Worm (Caenorhabditis elegans) whole organism, L3 larva: ENCODE data around the gene C03B1.10.
A peak's percentile ranks its signal among the peaks of the same experiment; 100 is the strongest.

Experiments used
- ZK546.5 ChIP-seq: sonication (generic microtip); optimal IDR thresholded peaks from 2 replicates; lab custom pipeline; 2017; ENCODE audit warnings: missing biosample characterization, missing genetic modification characterization
- aly-2 ChIP-seq: fragments of 150-350 bp; optimal IDR thresholded peaks from 2 replicates; lab custom pipeline; 2014; ENCODE audit warnings: missing biosample characterization, missing genetic modification characterization
- ama-1 ChIP-seq: fragments of 150-350 bp; optimal IDR thresholded peaks from 2 replicates; lab custom pipeline; 2018
- ceh-16 ChIP-seq: sonication (generic microtip); optimal IDR thresholded peaks from 2 replicates; lab custom pipeline; 2017; ENCODE audit warnings: missing biosample characterization, missing genetic modification characterization
- ceh-28 ChIP-seq: fragments of 150-350 bp; optimal IDR thresholded peaks from 2 replicates; lab custom pipeline; 2014; ENCODE audit warnings: missing biosample characterization, missing genetic modification reagents, missing genetic modification characterization
- ceh-9 ChIP-seq: sonication (generic microtip); optimal IDR thresholded peaks from 2 replicates; lab custom pipeline; 2018; ENCODE audit warnings: missing biosample characterization, missing genetic modification characterization
- daf-12 ChIP-seq: fragments of 150-350 bp; optimal IDR thresholded peaks from 2 replicates; lab custom pipeline; 2014; ENCODE audit warnings: missing biosample characterization, missing genetic modification reagents, missing genetic modification characterization
- egl-27 ChIP-seq: sonication (generic microtip); optimal IDR thresholded peaks from 4 replicates; lab custom pipeline; 2017; ENCODE audit warnings: missing biosample characterization, missing genetic modification reagents, missing genetic modification characterization
- egl-5 ChIP-seq: fragments of 150-350 bp; optimal IDR thresholded peaks from 2 replicates; lab custom pipeline; 2017; ENCODE audit warnings: missing biosample characterization, missing genetic modification reagents, missing genetic modification characterization, inconsistent platforms
- elt-2 ChIP-seq: sonication (generic microtip); optimal IDR thresholded peaks from 2 replicates; lab custom pipeline; 2016; ENCODE audit warnings: missing genetic modification reagents, mild to moderate bottlenecking, missing genetic modification characterization, missing compliant biosample characterization
- eor-1 ChIP-seq, 2 experiments: fragments of 150-350 bp; optimal IDR thresholded peaks; 2 replicates each; lab custom pipeline; 2014 to 2018; ENCODE audit warnings: missing biosample characterization in 2 of 2, missing genetic modification characterization in 2 of 2
- fkh-10 ChIP-seq: sonication (generic microtip); optimal IDR thresholded peaks from 2 replicates; lab custom pipeline; 2017; ENCODE audit warnings: missing biosample characterization, missing genetic modification reagents, missing genetic modification characterization
- fkh-2 ChIP-seq: fragments of 150-350 bp; optimal IDR thresholded peaks from 2 replicates; lab custom pipeline; 2014; ENCODE audit warnings: missing biosample characterization, missing genetic modification reagents, missing genetic modification characterization
- jun-1 ChIP-seq: fragments of 150-350 bp; optimal IDR thresholded peaks from 2 replicates; lab custom pipeline; 2014; ENCODE audit warnings: missing biosample characterization, missing genetic modification reagents, missing genetic modification characterization
- lsy-12 ChIP-seq: sonication (generic microtip); optimal IDR thresholded peaks from 2 replicates; lab custom pipeline; 2016; ENCODE audit warnings: mild to moderate bottlenecking, missing genetic modification characterization, missing compliant biosample characterization
- mdl-1 ChIP-seq: fragments of 150-350 bp; optimal IDR thresholded peaks from 2 replicates; lab custom pipeline; 2014; ENCODE audit warnings: missing biosample characterization, missing genetic modification characterization
- mml-1 ChIP-seq: fragments of 150-350 bp; sonication (generic microtip); optimal IDR thresholded peaks from 3 replicates; lab custom pipeline; 2014; ENCODE audit warnings: missing biosample characterization, missing genetic modification characterization
- nhr-12 ChIP-seq: fragments of 150-350 bp; optimal IDR thresholded peaks from 2 replicates; lab custom pipeline; 2014; ENCODE audit warnings: missing biosample characterization, missing genetic modification characterization
- nhr-23 ChIP-seq: fragments of 150-350 bp; optimal IDR thresholded peaks from 2 replicates; lab custom pipeline; 2014; ENCODE audit warnings: missing biosample characterization, missing genetic modification reagents, missing genetic modification characterization
- nhr-237 ChIP-seq: fragments of 150-350 bp; optimal IDR thresholded peaks from 2 replicates; lab custom pipeline; 2014; ENCODE audit warnings: missing biosample characterization, missing genetic modification characterization
- nhr-28 ChIP-seq: fragments of 150-350 bp; optimal IDR thresholded peaks from 2 replicates; lab custom pipeline; 2014; ENCODE audit warnings: missing biosample characterization, missing genetic modification characterization
- nhr-43 ChIP-seq: sonication (generic microtip); optimal IDR thresholded peaks from 2 replicates; lab custom pipeline; 2016; ENCODE audit warnings: mild to moderate bottlenecking, missing genetic modification characterization, missing compliant biosample characterization; ENCODE audit not compliant: poor library complexity, severe bottlenecking
- nhr-67 ChIP-seq: fragments of 150-350 bp; optimal IDR thresholded peaks from 2 replicates; lab custom pipeline; 2014; ENCODE audit warnings: missing biosample characterization, missing genetic modification characterization
- pqm-1 ChIP-seq: fragments of 150-350 bp; optimal IDR thresholded peaks from 2 replicates; lab custom pipeline; 2017; ENCODE audit warnings: missing biosample characterization, missing genetic modification characterization, inconsistent platforms
- tbx-2 ChIP-seq: sonication (generic microtip); optimal IDR thresholded peaks from 2 replicates; lab custom pipeline; 2016; ENCODE audit warnings: mild to moderate bottlenecking, missing genetic modification characterization, missing compliant biosample characterization
- unc-39 ChIP-seq: sonication (generic microtip); optimal IDR thresholded peaks from 4 replicates; lab custom pipeline; 2017; ENCODE audit warnings: missing biosample characterization, missing genetic modification characterization
- unc-62 ChIP-seq: fragments of 150-350 bp; sonication (generic microtip); optimal IDR thresholded peaks from 4 replicates; lab custom pipeline; 2014; ENCODE audit warnings: missing biosample characterization, missing genetic modification reagents, missing genetic modification characterization
- ztf-11 ChIP-seq: fragments of 150-350 bp; optimal IDR thresholded peaks from 2 replicates; lab custom pipeline; 2014; ENCODE audit warnings: missing biosample characterization, missing genetic modification characterization
- ztf-4 ChIP-seq: fragments of 150-350 bp; optimal IDR thresholded peaks from 2 replicates; lab custom pipeline; 2014; ENCODE audit warnings: missing biosample characterization, missing genetic modification characterization

The C03B1.10 gene

DNA sequence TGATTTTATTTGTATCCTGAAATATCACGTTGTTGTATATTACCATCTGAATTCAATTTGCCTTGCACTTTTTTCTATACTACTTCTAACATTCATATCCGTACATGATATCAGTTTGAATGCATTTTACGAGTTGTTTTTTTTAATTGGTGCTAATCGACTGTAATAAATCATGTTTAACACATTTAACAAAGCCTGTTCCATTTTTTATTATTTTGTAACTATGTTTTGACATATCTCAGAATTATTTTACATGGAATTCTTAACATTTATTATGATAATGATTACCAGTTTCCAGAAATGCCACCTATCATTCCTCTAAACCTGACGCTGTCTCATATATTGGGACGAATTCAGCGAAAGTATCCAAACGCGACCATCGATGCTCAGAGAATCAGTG is 8.0 kb upstream of the C03B1.10 start, which contains the start of gene C03B1.3:
TSS of gene C03B1.3 (plus strand) at position 301 of the 400 bp plus-strand sequence.
- TF ChIP-seq daf-12 (tag; lab: Kevin White, UChicago), result no peak
- no peak for TF ChIP-seq elt-2 (tag; lab: Kevin White, UChicago)
- TF ChIP-seq pqm-1 (tag; lab: Kevin White, UChicago), result no peak
- TF ChIP-seq nhr-28 (tag; lab: Kevin White, UChicago), result no peak
- no peak for TF ChIP-seq tbx-2
- no peak for TF ChIP-seq eor-1 (tag; optimal IDR thresholded peaks at IDR 0.05; lab: Kevin White, UChicago)
- TF ChIP-seq aly-2 (tag; lab: Kevin White, UChicago), result no peak

DNA sequence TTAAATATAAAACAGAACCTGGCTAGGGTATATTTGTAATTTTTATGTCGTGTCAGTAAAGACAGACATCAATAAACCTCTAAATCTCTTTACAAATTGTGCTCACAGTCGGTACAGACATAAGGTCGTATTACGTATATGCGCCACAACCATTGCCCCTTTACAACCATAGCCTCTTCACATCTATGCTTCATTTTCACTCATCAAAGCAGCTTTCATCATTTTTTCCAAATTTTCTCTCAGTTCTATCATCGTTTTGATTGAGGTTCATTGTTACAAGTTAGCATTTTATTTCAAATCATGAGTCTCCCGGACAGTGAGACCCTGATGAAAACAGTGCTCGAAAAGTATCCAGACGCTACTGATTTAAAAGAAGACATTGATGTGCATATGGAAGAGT is 6.5 kb upstream of the C03B1.10 start, which contains the start of gene C03B1.4:
TSS of gene C03B1.4 (plus strand) at position 301 of the 400 bp plus-strand sequence.
- no peak for TF ChIP-seq ztf-11 (tag; lab: Kevin White, UChicago)
- no peak for TF ChIP-seq ceh-9 (tag; lab: Kevin White, UChicago)
- TF ChIP-seq, all 47 proteins: peak for 0

DNA sequence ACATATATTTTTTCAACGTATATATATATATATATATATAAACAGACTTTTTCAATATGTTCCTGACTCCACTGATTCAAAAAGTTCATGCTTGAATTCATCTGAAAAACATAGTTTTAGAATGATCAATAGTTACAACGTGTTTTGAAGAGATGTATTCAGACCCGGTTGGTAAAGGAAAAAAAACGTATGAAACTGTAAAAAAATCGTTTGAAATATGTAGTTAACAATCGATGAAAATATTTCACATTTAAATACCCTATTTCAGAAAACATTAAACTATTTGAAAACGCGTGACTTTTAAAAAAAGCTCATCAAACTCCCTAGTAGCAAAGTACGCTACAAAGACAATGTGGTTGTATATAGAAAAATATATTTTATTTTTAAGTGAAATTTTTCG is 3.0 kb upstream of the C03B1.10 start, which contains the start of gene C03B1.14:
TSS of gene C03B1.14 (minus strand) at position 101 of the 400 bp plus-strand sequence.
- TF ChIP-seq unc-39 (tag; lab: Kevin White, UChicago) (no peak), unc-62 (GFP tag; lab: Kevin White, UChicago) (no peak), pqm-1 (tag; lab: Kevin White, UChicago) (no peak), eor-1 (tag; optimal IDR thresholded peaks at IDR 0.05; lab: Kevin White, UChicago) (no peak), ama-1 (no peak), fkh-2 (no peak), fkh-10 (GFP tag; lab: Kevin White, UChicago) (no peak), nhr-12 (tag; lab: Kevin White, UChicago) (no peak)

DNA sequence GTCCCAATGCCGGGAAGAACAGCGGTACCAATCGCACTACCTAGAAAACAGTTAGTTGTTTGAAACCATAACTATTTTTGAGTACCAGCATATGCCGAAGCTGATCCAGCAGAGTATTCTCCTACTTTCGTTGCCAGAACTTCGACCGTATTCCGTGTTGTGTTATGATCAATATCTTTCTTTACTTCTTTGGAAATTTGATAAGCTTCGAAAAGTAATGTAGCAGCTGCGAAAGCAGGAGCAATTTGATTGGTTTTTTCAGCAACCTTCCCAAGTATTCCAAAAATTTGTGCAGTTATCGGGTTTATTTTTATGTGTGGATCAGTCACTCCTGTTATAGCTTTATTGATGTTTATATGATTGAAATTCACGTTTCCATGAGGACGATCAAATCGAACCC is 2.4 kb upstream of the C03B1.10 start:
- no peak for TF ChIP-seq fkh-2
- no peak for TF ChIP-seq jun-1 (tag; lab: Kevin White, UChicago)
- TF ChIP-seq ztf-4, result no peak
- no peak for TF ChIP-seq fkh-10 (GFP tag; lab: Kevin White, UChicago)
- TF ChIP-seq ama-1, result no peak
- TF ChIP-seq mdl-1, result no peak
- no peak for TF ChIP-seq lsy-12 (tag; lab: Kevin White, UChicago)
- no peak for TF ChIP-seq elt-2 (tag; lab: Kevin White, UChicago)
- TF ChIP-seq, all 47 proteins: peak for 0

DNA sequence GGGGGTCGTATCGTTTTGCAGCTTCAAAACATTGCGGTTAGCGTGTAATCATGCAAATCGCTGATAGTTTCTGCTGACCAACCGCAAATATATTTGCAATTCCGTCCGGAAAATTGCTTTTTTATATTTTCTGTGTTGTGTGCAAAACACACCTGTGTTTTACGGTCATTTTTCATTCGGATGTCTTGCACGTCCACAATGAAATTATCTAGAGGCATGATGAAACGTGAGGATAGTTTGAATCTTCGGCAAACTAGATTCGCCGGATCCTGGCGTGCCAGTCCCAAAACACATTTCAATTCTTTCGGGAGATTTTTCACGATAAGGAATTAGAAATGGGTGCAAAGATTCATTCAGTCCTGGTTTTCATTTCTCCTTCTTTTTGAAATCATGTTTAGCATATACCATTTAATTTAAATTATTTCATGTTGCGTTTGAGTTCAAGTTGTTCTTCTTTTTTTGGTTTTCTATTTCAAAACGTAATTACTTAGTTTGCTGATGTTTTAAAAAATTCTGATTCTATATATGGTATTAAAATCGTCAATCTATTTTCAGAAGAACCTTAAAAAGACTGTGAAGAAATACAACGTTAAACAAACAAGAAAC is 2.5 kb downstream of the C03B1.10 start, which contains the start of gene C03B1.5:
TSS of gene C03B1.5 (plus strand) at position 556 of the 606 bp plus-strand sequence.
- no peak for TF ChIP-seq nhr-23
- TF ChIP-seq ceh-16 (tag; lab: Kevin White, UChicago), result no peak
- TF ChIP-seq eor-1 (tag; optimal IDR thresholded peaks at IDR 0.05; lab: Kevin White, UChicago), result no peak
- TF ChIP-seq fkh-10 (GFP tag; lab: Kevin White, UChicago), result no peak
- TF ChIP-seq ztf-4, result no peak
- no peak for TF ChIP-seq nhr-43 (tag; lab: Kevin White, UChicago)
- TF ChIP-seq lsy-12 (tag; lab: Kevin White, UChicago), result no peak
- no peak for TF ChIP-seq fkh-2
- TF ChIP-seq, all 47 proteins: peak for 0

DNA sequence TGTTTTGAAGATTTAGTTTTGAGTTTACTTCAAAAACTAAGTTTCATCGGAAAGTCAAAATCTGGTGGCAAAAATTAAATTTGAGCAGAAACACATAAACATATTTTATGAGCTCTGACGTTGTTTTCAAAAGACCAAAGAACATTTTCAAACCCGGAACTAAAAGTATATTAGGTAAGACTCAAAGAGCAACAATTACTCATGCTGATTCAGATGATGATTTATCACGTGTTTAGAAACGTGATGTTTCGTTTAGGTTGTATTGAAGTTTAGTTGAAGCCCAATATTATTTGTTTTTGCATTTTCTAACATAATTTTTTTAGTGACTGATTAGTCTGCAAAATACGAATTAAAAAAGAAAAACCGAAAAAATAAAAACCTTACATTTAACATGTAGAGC is 3.9 kb downstream of the C03B1.10 start:
- TF ChIP-seq nhr-43 (tag; lab: Kevin White, UChicago), result no peak
- TF ChIP-seq pqm-1 (tag; lab: Kevin White, UChicago), result peak; percentile 45

DNA sequence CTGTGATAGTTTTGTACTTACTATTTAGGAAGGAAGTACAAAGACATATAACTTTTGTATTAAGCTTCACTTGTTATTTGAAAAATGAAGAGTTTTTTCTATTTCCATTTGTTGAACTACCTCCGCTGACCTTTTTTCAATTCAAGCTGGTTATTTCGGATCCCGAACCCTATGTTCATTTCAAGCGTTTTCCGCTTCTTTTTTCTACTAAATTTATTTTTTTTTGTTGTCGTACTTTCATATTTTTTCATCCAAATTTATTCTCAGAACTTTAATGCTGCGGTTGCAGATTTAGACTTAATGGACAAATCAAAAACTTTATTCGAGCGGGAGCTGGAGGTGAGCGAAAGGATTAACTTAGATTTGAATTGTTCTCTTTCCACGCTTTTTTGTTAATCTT is 7.7 kb downstream of the C03B1.10 start, which contains the start of gene C03B1.6:
TSS of gene C03B1.6 (plus strand) at position 301 of the 400 bp plus-strand sequence.
- TF ChIP-seq ceh-16 (tag; lab: Kevin White, UChicago) (no peak), jun-1 (tag; lab: Kevin White, UChicago) (no peak), ceh-9 (tag; lab: Kevin White, UChicago) (no peak), ZK546.5 (tag; lab: Kevin White, UChicago) (no peak)
- TF ChIP-seq, all 47 proteins: peak for 0

DNA sequence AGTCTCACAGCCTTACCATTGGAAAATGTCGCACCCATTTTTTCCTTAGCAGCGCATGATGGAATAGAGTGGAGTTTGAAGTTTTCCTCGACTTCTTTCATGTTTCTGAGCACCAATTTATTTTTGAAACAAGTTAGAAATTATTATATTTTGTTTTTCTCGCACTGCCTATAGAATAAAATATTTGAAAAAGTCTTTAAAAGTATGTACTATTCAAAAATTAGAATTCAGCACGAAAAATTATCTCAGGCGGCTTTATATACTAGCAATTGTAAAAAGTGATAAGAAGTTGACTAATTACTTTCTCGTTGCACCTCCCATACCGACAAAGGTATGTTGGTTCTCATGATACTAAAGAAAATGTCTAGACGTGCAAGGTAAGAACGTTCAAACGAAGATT is 10.7 kb downstream of the C03B1.10 start, which contains the start of gene C03B1.9:
TSS of gene C03B1.9 (minus strand) at position 101 of the 400 bp plus-strand sequence.
- TF ChIP-seq nhr-67 (tag; lab: Kevin White, UChicago) (no peak), egl-5 (tag; lab: Kevin White, UChicago) (no peak), ceh-9 (tag; lab: Kevin White, UChicago) (no peak), mml-1 (tag; lab: Kevin White, UChicago) (no peak), egl-27 (tag; lab: Kevin White, UChicago) (no peak), ceh-28 (no peak), nhr-43 (tag; lab: Kevin White, UChicago) (no peak), nhr-237 (tag; lab: Kevin White, UChicago) (no peak)
